Worm (Caenorhabditis elegans): ENCODE measurements around the gene F43H9.4.

DNA sequence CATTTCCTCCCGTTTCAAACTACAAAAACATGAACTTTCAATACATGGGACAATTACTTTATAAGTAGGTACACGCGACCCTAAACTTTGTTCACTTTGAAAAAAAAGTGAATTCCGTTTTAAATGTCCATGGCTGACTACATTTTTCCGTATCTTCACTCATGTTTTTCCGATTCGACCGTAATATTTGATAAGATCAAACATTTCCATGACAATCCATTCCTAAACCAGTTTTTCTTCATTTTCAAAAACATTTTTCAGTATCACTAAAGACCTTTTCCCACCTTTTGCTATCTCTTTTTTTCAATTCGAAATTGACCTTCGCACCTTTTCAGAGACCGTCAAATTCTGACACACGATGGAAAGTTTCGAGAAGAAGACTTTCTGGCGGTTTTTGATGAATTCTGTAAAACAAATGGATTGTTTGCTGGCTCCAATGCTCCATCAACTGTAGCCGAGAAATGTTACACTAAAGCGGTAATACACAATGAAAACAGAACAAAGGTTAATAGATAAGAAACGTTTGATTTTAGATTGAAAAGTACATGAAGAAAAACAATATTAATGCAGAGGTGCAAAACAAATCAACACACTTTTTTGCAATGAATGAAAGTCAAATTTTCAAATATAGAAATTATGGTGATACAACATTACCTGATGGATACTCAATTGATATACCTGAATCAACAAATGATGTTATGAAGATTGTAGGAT is 1.1 kb downstream of the F43H9.4 start:
- TF ChIP-seq lin-39 (tag; optimal IDR thresholded peaks at IDR 0.05) (no peak), egl-27 (tag; optimal IDR thresholded peaks at IDR 0.05) (no peak), ZK546.5 (tag; optimal IDR thresholded peaks at IDR 0.05) (no peak), elt-3 (tag; optimal IDR thresholded peaks at IDR 0.05) (no peak), lin-11 (tag; optimal IDR thresholded peaks at IDR 0.05) (no peak)
